Fruit fly (Drosophila melanogaster): Measurements from ENCODE around the gene noi.
A peak's percentile ranks its signal among the peaks of the same experiment; 100 is the strongest.

DNA sequence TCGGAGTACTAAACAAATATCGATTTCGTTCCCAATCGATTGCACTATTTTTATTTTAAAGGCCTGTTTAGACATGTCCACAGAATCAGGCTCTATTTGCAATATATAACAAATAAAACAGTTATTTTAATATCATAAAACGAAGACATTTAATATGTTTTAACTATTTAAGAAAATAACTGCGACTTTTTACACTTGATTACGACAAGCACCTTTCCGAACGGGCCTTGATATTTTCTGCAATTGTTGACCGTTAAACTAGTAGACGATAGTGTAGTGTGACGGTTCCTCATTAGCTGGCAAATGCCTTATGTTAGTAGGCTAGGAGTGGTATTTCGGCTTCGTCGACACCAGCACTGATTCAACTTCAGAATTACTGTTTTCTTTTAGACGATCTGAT, 22.7 kb downstream of the noi start, which contains the start of the genes CG2931 and Rheb:
- TF ChIP-seq CG9948 (tag; optimal IDR thresholded peaks at IDR 0.05) (peak; percentile 23), EcR (GFP tag; optimal IDR thresholded peaks at IDR 0.05) (no peak), gl (tag; optimal IDR thresholded peaks at IDR 0.05) (no peak), CG32121 (GFP tag; IDR thresholded peaks at IDR 0.05) (peak; percentile 60; the same call in 1 of the 2 replicates), CG13204 (GFP tag; optimal IDR thresholded peaks at IDR 0.05) (no peak), CG34367 (tag; optimal IDR thresholded peaks at IDR 0.05) (peak; percentile 24), CG10348 (GFP tag; IDR thresholded peaks at IDR 0.05) (no peak), Pif1A (GFP tag; optimal IDR thresholded peaks at IDR 0.05) (no peak), CG14655 (GFP tag; optimal IDR thresholded peaks at IDR 0.05) (no peak), CG8159 (tag; optimal IDR thresholded peaks at IDR 0.05) (no peak)

All from whole organism, pupa.